Fruit fly (Drosophila melanogaster) whole organism, wandering third instar larva: ENCODE data around the gene CG6126.

Source experiments
- Abd-B ChIP-seq: fragments of >200 bp; optimal IDR thresholded peaks from 2 replicates; lab custom pipeline; 2017; ENCODE audit warnings: missing biosample characterization, missing genetic modification characterization
- CG32264 ChIP-seq: fragments of 200-800 bp; sonication (Bioruptor generic); optimal IDR thresholded peaks from 2 replicates; lab custom pipeline; 2016; ENCODE audit warnings: missing biosample characterization, missing genetic modification characterization
- CG9705 ChIP-seq: fragments of 200-800 bp; sonication (Bioruptor generic); optimal IDR thresholded peaks from 2 replicates; lab custom pipeline; 2018; ENCODE audit warnings: missing biosample characterization, mild to moderate bottlenecking, missing genetic modification characterization
- CrebA ChIP-seq: fragments of 200-800 bp; sonication (Bioruptor generic); optimal IDR thresholded peaks from 2 replicates; lab custom pipeline; 2016; ENCODE audit warnings: missing biosample characterization, mild to moderate bottlenecking, missing genetic modification characterization, borderline replicate concordance
- Dfd ChIP-seq: fragments of >200 bp; optimal IDR thresholded peaks from 2 replicates; lab custom pipeline; 2017; ENCODE audit warnings: missing biosample characterization, missing genetic modification characterization
- Dif ChIP-seq: fragments of 200-275, 200-300 bp; sonication (Bioruptor generic); optimal IDR thresholded peaks from 2 replicates; lab custom pipeline; 2018; ENCODE audit warnings: missing biosample characterization, missing genetic modification characterization; ENCODE audit not compliant: partially characterized antibody
- GATAd ChIP-seq: sonication (Bioruptor generic); optimal IDR thresholded peaks from 2 replicates; lab custom pipeline; 2016; ENCODE audit warnings: missing biosample characterization, missing genetic modification characterization
- HLH106 ChIP-seq: fragments of 200-800 bp; optimal IDR thresholded peaks from 3 replicates; lab custom pipeline; 2019; ENCODE audit warnings: missing biosample characterization, mild to moderate bottlenecking, missing genetic modification characterization, moderate library complexity
- Hnf4 ChIP-seq: fragments of 200-800 bp; sonication (Bioruptor generic); optimal IDR thresholded peaks from 2 replicates; lab custom pipeline; 2016; ENCODE audit warnings: missing biosample characterization, mild to moderate bottlenecking, missing genetic modification characterization
- Hr78 ChIP-seq: fragments of >200 bp; optimal IDR thresholded peaks from 2 replicates; lab custom pipeline; 2017; ENCODE audit warnings: missing biosample characterization, missing genetic modification characterization
- Hr83 ChIP-seq: fragments of 200-300 bp; sonication (Bioruptor generic); optimal IDR thresholded peaks from 2 replicates; lab custom pipeline; 2016; ENCODE audit warnings: missing biosample characterization, mild to moderate bottlenecking, missing genetic modification characterization, moderate library complexity; ENCODE audit not compliant: poor library complexity, severe bottlenecking
- Jra ChIP-seq: sonication (Bioruptor generic); optimal IDR thresholded peaks from 2 replicates; lab custom pipeline; 2016; ENCODE audit warnings: missing biosample characterization, missing genetic modification characterization
- Mio ChIP-seq: sonication (Bioruptor generic); optimal IDR thresholded peaks from 2 replicates; lab custom pipeline; 2016; ENCODE audit warnings: missing biosample characterization, missing genetic modification characterization
- Myc ChIP-seq: fragments of >200 bp; optimal IDR thresholded peaks from 2 replicates; lab custom pipeline; 2017
- N ChIP-seq: fragments of >200 bp; optimal IDR thresholded peaks from 2 replicates; lab custom pipeline; 2018; ENCODE audit warnings: missing biosample characterization, missing external identifiers, missing genetic modification characterization
- OdsH ChIP-seq: fragments of 200-800 bp; sonication (Bioruptor generic); optimal IDR thresholded peaks from 2 replicates; lab custom pipeline; 2016; ENCODE audit warnings: missing biosample characterization, mild to moderate bottlenecking, missing genetic modification characterization
- Rel ChIP-seq, 2 experiments: fragments of 200-800 bp; sonication (Bioruptor generic) in 1 of 2; optimal IDR thresholded peaks; 2 replicates in 1 of 2; 3 replicates in 1 of 2; lab custom pipeline; 2016 to 2019; ENCODE audit warnings: mild to moderate bottlenecking in 2 of 2, missing biosample characterization in 2 of 2, missing genetic modification characterization in 2 of 2, moderate library complexity in 1 of 2
- Sp1 ChIP-seq: fragments of 200-800 bp; sonication (Bioruptor generic); optimal IDR thresholded peaks from 3 replicates; lab custom pipeline; 2019; ENCODE audit warnings: missing biosample characterization, mild to moderate bottlenecking, missing genetic modification characterization, moderate library complexity
- Vsx2 ChIP-seq: fragments of 200-300, 225-300 bp; sonication (Bioruptor generic); optimal IDR thresholded peaks from 2 replicates; lab custom pipeline; 2018; ENCODE audit warnings: missing biosample characterization, missing genetic modification characterization; ENCODE audit not compliant: partially characterized antibody
- br ChIP-seq: fragments of 200-800 bp; sonication (Bioruptor generic); optimal IDR thresholded peaks from 2 replicates; lab custom pipeline; 2016; ENCODE audit warnings: missing biosample characterization, missing genetic modification characterization
- brk ChIP-seq: fragments of 200-800 bp; sonication (Bioruptor generic); optimal IDR thresholded peaks from 2 replicates; lab custom pipeline; 2016; ENCODE audit warnings: missing biosample characterization, mild to moderate bottlenecking, missing genetic modification characterization
- dl ChIP-seq, 2 experiments: fragments of 175-275, 200-275 bp in 1 of 2; fragments of 200-275 bp in 1 of 2; sonication (Bioruptor generic); optimal IDR thresholded peaks; lab custom pipeline; 2018; ENCODE audit warnings: mild to moderate bottlenecking in 2 of 2, missing biosample characterization in 2 of 2, missing genetic modification characterization in 2 of 2, moderate library complexity in 2 of 2; ENCODE audit not compliant: partially characterized antibody in 2 of 2, insufficient read depth in 1 of 2
- dmrt93B ChIP-seq: fragments of 200-800 bp; sonication (Bioruptor generic); optimal IDR thresholded peaks from 2 replicates; lab custom pipeline; 2018; ENCODE audit warnings: missing biosample characterization, mild to moderate bottlenecking, missing genetic modification characterization
- dsf ChIP-seq: sonication (Bioruptor generic); optimal IDR thresholded peaks from 2 replicates; lab custom pipeline; 2016; ENCODE audit warnings: missing biosample characterization, missing genetic modification characterization, borderline replicate concordance
- ey ChIP-seq: fragments of 200-800 bp; sonication (Bioruptor generic); optimal IDR thresholded peaks from 2 replicates; lab custom pipeline; 2016; ENCODE audit warnings: missing biosample characterization, missing genetic modification characterization
- foxo ChIP-seq, 2 experiments: fragments of 200-800 bp; sonication (Bioruptor generic); optimal IDR thresholded peaks; 2 replicates in 1 of 2; 3 replicates in 1 of 2; lab custom pipeline; 2016 to 2017; ENCODE audit warnings: missing biosample characterization in 2 of 2, missing genetic modification characterization in 2 of 2
- fru ChIP-seq: fragments of 200-800 bp; sonication (Bioruptor generic); optimal IDR thresholded peaks from 3 replicates; lab custom pipeline; 2016; ENCODE audit warnings: missing biosample characterization, mild to moderate bottlenecking, missing genetic modification characterization
- h ChIP-seq: fragments of 200-800 bp; sonication (Bioruptor generic); optimal IDR thresholded peaks from 3 replicates; lab custom pipeline; 2016; ENCODE audit warnings: missing biosample characterization, mild to moderate bottlenecking, missing genetic modification characterization
- jim ChIP-seq: fragments of 175-275, 200-325 bp; sonication (Bioruptor generic); optimal IDR thresholded peaks from 2 replicates; lab custom pipeline; 2016; ENCODE audit warnings: missing biosample characterization, mild to moderate bottlenecking, missing genetic modification characterization
- lola ChIP-seq: fragments of >200 bp; optimal IDR thresholded peaks from 2 replicates; lab custom pipeline; 2017; ENCODE audit warnings: missing biosample characterization, missing genetic modification characterization
- pan ChIP-seq: fragments of >200 bp; optimal IDR thresholded peaks from 2 replicates; lab custom pipeline; 2017
- psq ChIP-seq: fragments of 200-800 bp; sonication (Bioruptor generic); optimal IDR thresholded peaks from 3 replicates; lab custom pipeline; 2017; ENCODE audit warnings: missing biosample characterization, mild to moderate bottlenecking, missing genetic modification characterization, moderate library complexity
- rgr ChIP-seq: fragments of 200-800 bp; sonication (Bioruptor generic); optimal IDR thresholded peaks from 3 replicates; lab custom pipeline; 2016; ENCODE audit warnings: missing biosample characterization, mild to moderate bottlenecking, missing genetic modification characterization
- sage ChIP-seq: fragments of 200-800 bp; sonication (Bioruptor generic); optimal IDR thresholded peaks from 2 replicates; lab custom pipeline; 2016; ENCODE audit warnings: missing biosample characterization, mild to moderate bottlenecking, missing genetic modification characterization
- sv ChIP-seq: fragments of 200-800 bp; sonication (Bioruptor generic); optimal IDR thresholded peaks from 3 replicates; lab custom pipeline; 2016; ENCODE audit warnings: missing biosample characterization, missing genetic modification characterization
- tai ChIP-seq: sonication (Bioruptor generic); optimal IDR thresholded peaks from 2 replicates; lab custom pipeline; 2016; ENCODE audit warnings: missing biosample characterization, missing genetic modification characterization
- usp ChIP-seq: fragments of >200 bp; optimal IDR thresholded peaks from 2 replicates; lab custom pipeline; 2017; ENCODE audit warnings: missing biosample characterization, missing genetic modification characterization
- woc ChIP-seq: sonication (Bioruptor generic); optimal IDR thresholded peaks from 2 replicates; lab custom pipeline; 2016; ENCODE audit warnings: missing biosample characterization, mild to moderate bottlenecking, missing genetic modification characterization

Gene CG6126

dm6 chr3R:16222300-16222903 lies 19.5 kb upstream of the CG6126 start:
- peak; percentile 81 for TF ChIP-seq dsf (GFP tag; lab: Kevin White, UChicago)
- peak; percentile 86 for TF ChIP-seq Rel (GFP tag; optimal IDR thresholded peaks at IDR 0.05; lab: Kevin White, UChicago)
- TF ChIP-seq Rel (tag; optimal IDR thresholded peaks at IDR 0.05; lab: Kevin White, UChicago) = peak; percentile 85
- peak; percentile 98 for TF ChIP-seq woc (GFP tag; lab: Kevin White, UChicago)
- TF ChIP-seq Jra (GFP tag; lab: Kevin White, UChicago) = peak; percentile 92
- no peak for TF ChIP-seq Dif
- no peak for TF ChIP-seq pan (lab: Kevin White, UChicago)
- no peak for TF ChIP-seq lola (GFP tag; lab: Kevin White, UChicago)
- TF ChIP-seq CG9705 (GFP tag; lab: Kevin White, UChicago) = peak; percentile 87
- TF ChIP-seq Abd-B = no peak
- TF ChIP-seq usp (GFP tag; lab: Kevin White, UChicago) = no peak
- TF ChIP-seq Dfd (GFP tag; lab: Kevin White, UChicago) = no peak
- peak; percentile 97 for TF ChIP-seq fru (GFP tag; lab: Kevin White, UChicago)
- peak; percentile 92 for TF ChIP-seq dmrt93B (GFP tag; lab: Kevin White, UChicago)
- TF ChIP-seq HLH106 (tag; lab: Kevin White, UChicago) = peak; percentile 97
- no peak for TF ChIP-seq Myc (lab: Kevin White, UChicago)
- peak; percentile 94 for TF ChIP-seq Sp1
- TF ChIP-seq foxo (GFP tag; optimal IDR thresholded peaks at IDR 0.05; lab: Kevin White, UChicago) = peak; percentile 88 to 97
- peak; percentile 98 for TF ChIP-seq sv (GFP tag; lab: Kevin White, UChicago)
- peak; percentile 83 for TF ChIP-seq psq
- peak; percentile 94 for TF ChIP-seq brk (GFP tag; lab: Kevin White, UChicago)
- TF ChIP-seq tai (GFP tag; lab: Kevin White, UChicago) = peak; percentile 95
- peak; percentile 95 for TF ChIP-seq OdsH (GFP tag; lab: Kevin White, UChicago)
- no peak for TF ChIP-seq N (GFP tag; lab: Kevin White, UChicago)
- TF ChIP-seq dl (GFP tag; optimal IDR thresholded peaks at IDR 0.05; lab: Kevin White, UChicago; ENCODE audit: insufficient read depth in 1 of 2, partially characterized antibody in 2 of 2) = no peak
- peak; percentile 98 for TF ChIP-seq CG32264
- TF ChIP-seq rgr (GFP tag; lab: Kevin White, UChicago) = peak; percentile 92
- TF ChIP-seq Mio (GFP tag; lab: Kevin White, UChicago) = peak; percentile 93
- peak; percentile 91 for TF ChIP-seq CrebA (GFP tag; lab: Kevin White, UChicago)
- no peak for TF ChIP-seq Vsx2 (GFP tag; lab: Kevin White, UChicago)
- TF ChIP-seq Hr78 = no peak
- TF ChIP-seq sage (GFP tag; lab: Kevin White, UChicago) = peak; percentile 95
- TF ChIP-seq Hnf4 (GFP tag; lab: Kevin White, UChicago) = peak; percentile 97
- peak; percentile 99 for TF ChIP-seq h (GFP tag; lab: Kevin White, UChicago)
- peak; percentile 80 for TF ChIP-seq Hr83
- peak; percentile 89 for TF ChIP-seq GATAd (GFP tag; lab: Kevin White, UChicago)
- TF ChIP-seq br (GFP tag; lab: Kevin White, UChicago) = peak; percentile 97
- peak; percentile 98 for TF ChIP-seq ey (GFP tag; lab: Kevin White, UChicago)
- peak; percentile 34 for TF ChIP-seq jim (GFP tag; lab: Kevin White, UChicago)
